Worm (Caenorhabditis elegans) whole organism, young adult: ENCODE data around the gene elt-3.

Source experiments
- D2030.7 ChIP-seq: fragments of 200-800 bp; sonication (Bioruptor generic); IDR thresholded peaks from 2 replicates; pipeline ENCODE4 v1.3.6; 2022; ENCODE audit warnings: missing genetic modification reagents, missing genetic modification characterization, missing compliant biosample characterization
- Y53F4B.3 ChIP-seq: fragments of 200-800 bp; sonication (Bioruptor generic); IDR thresholded peaks from 2 replicates; pipeline ENCODE4 v1.3.6; 2022; ENCODE audit warnings: missing genetic modification reagents, missing genetic modification characterization, missing compliant biosample characterization
- let-607 ChIP-seq, 2 experiments: fragments of 200-800 bp in 1 of 2; sonication (Bioruptor generic) in 1 of 2; sonication (generic microtip) in 1 of 2; optimal IDR thresholded peaks; 2 replicates each; lab custom pipeline; 2016 to 2018; ENCODE audit warnings: mild to moderate bottlenecking in 2 of 2, missing compliant biosample characterization in 2 of 2, missing genetic modification characterization in 2 of 2, moderate library complexity in 2 of 2, missing genotype in 1 of 2
- nfya-1 ChIP-seq: sonication (generic microtip); optimal IDR thresholded peaks from 2 replicates; lab custom pipeline; 2017; ENCODE audit warnings: antibody characterized with exemption, missing compliant biosample characterization, missing genetic modification characterization, borderline replicate concordance; ENCODE audit not compliant: insufficient read depth
- pha-4 ChIP-seq: fragments of 150-350 bp; sonication (generic microtip); optimal IDR thresholded peaks from 2 replicates; lab custom pipeline; 2014; ENCODE audit warnings: missing biosample characterization, missing genetic modification reagents, missing genetic modification characterization
- rcor-1 ChIP-seq: fragments of 200-800 bp; sonication (Bioruptor generic); IDR thresholded peaks from 2 replicates; pipeline ENCODE4 v1.3.6; 2022; ENCODE audit warnings: missing genetic modification reagents, missing genetic modification characterization, missing compliant biosample characterization
- sptf-2 ChIP-seq: fragments of 200-800 bp; sonication (Bioruptor generic); optimal IDR thresholded peaks from 2 replicates; lab custom pipeline; 2018; ENCODE audit warnings: mild to moderate bottlenecking, missing genetic modification characterization, missing compliant biosample characterization

DNA sequence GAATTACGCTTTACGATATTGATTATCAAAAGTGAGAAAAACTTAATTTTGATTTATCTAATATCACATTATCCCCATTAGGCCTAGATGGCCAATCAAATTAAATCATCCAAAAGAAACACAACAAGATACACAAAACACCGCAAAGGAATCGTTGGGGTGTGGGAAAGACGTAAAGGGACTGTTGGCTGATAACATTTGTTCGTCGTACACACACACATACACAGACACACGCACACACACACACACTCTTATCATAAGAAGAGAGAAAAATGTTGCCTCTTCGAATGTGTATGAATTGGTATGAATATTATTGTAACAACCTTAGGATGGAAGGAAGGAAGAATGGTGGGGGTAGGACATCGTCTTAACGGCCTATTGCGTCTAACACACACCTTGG lies 49.5 kb upstream of the elt-3 start:
- TF ChIP-seq sptf-2 (no peak), nfya-1 (no peak), pha-4 (no peak), let-607 (tag; optimal IDR thresholded peaks at IDR 0.05; lab: Kevin White, UChicago) (no peak), Y53F4B.3 (GFP tag; lab: Robert Waterston, UW) (no peak), D2030.7 (GFP tag; lab: Robert Waterston, UW) (no peak), rcor-1 (GFP tag; lab: Robert Waterston, UW) (no peak)
